Worm (Caenorhabditis elegans): Measurements from ENCODE around the gene pdi-2.

DNA sequence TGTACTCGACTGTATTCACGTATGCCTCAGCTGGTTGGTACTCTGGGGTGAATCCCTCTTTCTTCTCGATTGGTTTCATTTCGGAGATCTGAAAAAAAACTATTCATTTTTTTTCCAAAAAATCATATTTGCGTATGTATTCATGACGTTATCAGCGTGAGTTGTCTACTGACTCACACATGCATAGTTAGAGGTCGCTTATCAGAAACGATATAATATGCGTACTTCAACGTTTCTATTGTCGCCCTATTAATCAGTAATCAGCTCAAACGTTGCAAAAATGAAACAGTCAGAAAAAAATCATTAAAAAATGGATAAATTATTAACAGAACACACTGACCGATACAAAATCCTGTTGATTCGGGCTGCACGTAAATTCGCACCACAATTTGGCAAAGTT lies 45.5 kb upstream of the pdi-2 start:
- TF ChIP-seq him-1 (tag; optimal IDR thresholded peaks at IDR 0.05), result no peak
- TF ChIP-seq W03F9.2 (tag; optimal IDR thresholded peaks at IDR 0.05), result no peak
- TF ChIP-seq dao-5 (tag; optimal IDR thresholded peaks at IDR 0.05), result no peak
